Fruit fly (Drosophila melanogaster) whole organism, prepupa: ENCODE data around the gene CG46507.
"Not testable (repeated sequence)": the region's sequence is repeated elsewhere in the genome, so short reads cannot be mapped to it uniquely, and the experiment has no call there.

Experiments used
- CG11762 ChIP-seq: fragments of 200-800 bp; sonication (Bioruptor generic); optimal IDR thresholded peaks from 3 replicates; lab custom pipeline; 2016; ENCODE audit warnings: missing biosample characterization, missing genetic modification characterization; ENCODE audit not compliant: insufficient read depth
- CG16779 ChIP-seq: fragments of 200-800 bp; sonication (Bioruptor generic); optimal IDR thresholded peaks from 3 replicates; lab custom pipeline; 2017; ENCODE audit warnings: missing biosample characterization, mild to moderate bottlenecking, missing genetic modification characterization
- CG3032 ChIP-seq: fragments of 200-800 bp; optimal IDR thresholded peaks from 2 replicates; lab custom pipeline; 2019; ENCODE audit warnings: missing biosample characterization, mild to moderate bottlenecking, missing genetic modification characterization, moderate library complexity
- CG6854 ChIP-seq: fragments of 200-800 bp; sonication (Bioruptor generic); optimal IDR thresholded peaks from 2 replicates; lab custom pipeline; 2017; ENCODE audit warnings: missing biosample characterization, mild to moderate bottlenecking, missing genetic modification characterization
- CG7368 ChIP-seq: fragments of 200-800 bp; sonication (Bioruptor generic); optimal IDR thresholded peaks from 3 replicates; lab custom pipeline; 2016; ENCODE audit warnings: missing biosample characterization, missing genetic modification characterization
- Eip78C ChIP-seq: fragments of 200-800 bp; sonication (Bioruptor generic); peaks from one replicate; lab custom pipeline; 2016; ENCODE audit warnings: missing biosample characterization, missing genetic modification characterization
- Hr4 ChIP-seq: fragments of 200-800 bp; sonication (Bioruptor generic); optimal IDR thresholded peaks from 3 replicates; lab custom pipeline; 2016; ENCODE audit warnings: missing biosample characterization, missing genetic modification characterization
- Smox ChIP-seq: fragments of 200-800 bp; sonication (Bioruptor generic); optimal IDR thresholded peaks from 3 replicates; lab custom pipeline; 2016; ENCODE audit warnings: missing biosample characterization, missing genetic modification characterization
- Sox102F ChIP-seq: fragments of 200-800 bp; sonication (Bioruptor generic); optimal IDR thresholded peaks from 2 replicates; lab custom pipeline; 2016; ENCODE audit warnings: missing biosample characterization, mild to moderate bottlenecking, missing genetic modification characterization
- fkh ChIP-seq: fragments of 200-800 bp; sonication (Bioruptor generic); optimal IDR thresholded peaks from 3 replicates; lab custom pipeline; 2017; ENCODE audit warnings: missing biosample characterization, mild to moderate bottlenecking, missing genetic modification characterization, moderate library complexity
- net ChIP-seq: fragments of 200-800 bp; sonication (Bioruptor generic); optimal IDR thresholded peaks from 3 replicates; lab custom pipeline; 2016; ENCODE audit warnings: missing biosample characterization, missing genetic modification characterization
- spab ChIP-seq: fragments of 200-800 bp; sonication (Bioruptor generic); optimal IDR thresholded peaks from 2 replicates; lab custom pipeline; 2017; ENCODE audit warnings: missing biosample characterization, mild to moderate bottlenecking, missing genetic modification characterization, missing genetic modification reagents
- ss ChIP-seq, 2 experiments: fragments of 200-800 bp; sonication (Bioruptor generic); optimal IDR thresholded peaks; 2 replicates in 1 of 2; 3 replicates in 1 of 2; lab custom pipeline; 2017 to 2018; ENCODE audit warnings: mild to moderate bottlenecking in 2 of 2, missing biosample characterization in 2 of 2, missing genetic modification characterization in 2 of 2, moderate library complexity in 1 of 2

dm6 chrX:22196874-22197273 lies 34.2 kb downstream of the CG46507 start, which contains the start of gene CG46514:
- TF ChIP-seq CG11762 (GFP tag; lab: Kevin White, UChicago); Hr4; net (GFP tag; lab: Kevin White, UChicago); Eip78C (GFP tag; lab: Kevin White, UChicago); spab (GFP tag; lab: Kevin White, UChicago); Sox102F (GFP tag; lab: Kevin White, UChicago); CG7368; CG16779 (tag; lab: Kevin White, UChicago); CG3032; Smox (GFP tag; lab: Kevin White, UChicago); CG6854 (GFP tag; lab: Kevin White, UChicago); ss (GFP tag; optimal IDR thresholded peaks at IDR 0.05; lab: Kevin White, UChicago); fkh (GFP tag; lab: Kevin White, UChicago): not testable (repeated sequence)
